Fruit fly (Drosophila melanogaster) whole organism, wandering third instar larva: ENCODE data around the gene Atpalpha.

Source experiments
- CG9705 ChIP-seq: fragments of 200-800 bp; sonication (Bioruptor generic); optimal IDR thresholded peaks from 2 replicates; lab custom pipeline; 2018; ENCODE audit warnings: missing biosample characterization, mild to moderate bottlenecking, missing genetic modification characterization
- dmrt93B ChIP-seq: fragments of 200-800 bp; sonication (Bioruptor generic); optimal IDR thresholded peaks from 2 replicates; lab custom pipeline; 2018; ENCODE audit warnings: missing biosample characterization, mild to moderate bottlenecking, missing genetic modification characterization

DNA sequence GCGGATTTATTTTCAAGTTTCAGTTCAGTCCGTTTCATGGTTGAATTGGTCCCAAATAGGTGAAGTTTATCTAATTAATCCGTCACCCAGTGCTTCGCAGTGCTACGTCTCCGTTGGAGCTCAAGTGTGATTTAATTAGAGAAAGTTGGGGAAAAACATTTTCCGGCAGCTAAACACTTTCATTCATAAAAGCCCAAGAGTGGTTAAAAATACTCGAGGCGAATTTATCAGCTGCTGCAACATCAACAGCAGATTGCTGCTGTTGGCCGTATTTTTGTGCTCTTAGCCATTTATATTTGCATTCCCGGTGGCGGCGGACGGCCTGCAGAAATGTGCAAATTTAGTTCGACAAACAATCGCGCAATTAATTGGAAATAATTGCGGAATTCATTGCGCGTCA, 46.9 kb upstream of the Atpalpha start, which contains the start of gene Grik:
- TF ChIP-seq dmrt93B (GFP tag; lab: Kevin White, UChicago) (no peak), CG9705 (GFP tag; lab: Kevin White, UChicago) (no peak)
